Worm (Caenorhabditis elegans) whole organism, L1 larva: ENCODE data around the gene C33E10.8.

Source experiments
- lin-13 ChIP-seq: fragments of 150-350 bp; optimal IDR thresholded peaks from 2 replicates; lab custom pipeline; 2014; ENCODE audit warnings: missing biosample characterization, missing genetic modification reagents, missing genetic modification characterization
- nhr-237 ChIP-seq: fragments of 150-350 bp; optimal IDR thresholded peaks from 2 replicates; lab custom pipeline; 2014; ENCODE audit warnings: missing biosample characterization, missing genetic modification characterization
- nhr-47 ChIP-seq: sonication (generic microtip); optimal IDR thresholded peaks from 2 replicates; lab custom pipeline; 2016; ENCODE audit warnings: mild to moderate bottlenecking, missing genetic modification characterization, moderate library complexity, missing compliant biosample characterization
- nhr-76 ChIP-seq: sonication (generic microtip); optimal IDR thresholded peaks from 2 replicates; lab custom pipeline; 2017; ENCODE audit warnings: missing biosample characterization, missing genetic modification characterization
- nhr-77 ChIP-seq: fragments of 150-350 bp; optimal IDR thresholded peaks from 2 replicates; lab custom pipeline; 2014; ENCODE audit warnings: missing biosample characterization, missing genetic modification characterization
- nhr-90 ChIP-seq: sonication (generic microtip); optimal IDR thresholded peaks from 2 replicates; lab custom pipeline; 2016; ENCODE audit warnings: mild to moderate bottlenecking, missing genetic modification characterization, missing compliant biosample characterization; ENCODE audit not compliant: poor library complexity
- skn-1 ChIP-seq: fragments of 150-350 bp; optimal IDR thresholded peaks from 2 replicates; lab custom pipeline; 2014; ENCODE audit warnings: missing biosample characterization, missing genetic modification characterization
- tbx-2 ChIP-seq: sonication (generic microtip); optimal IDR thresholded peaks from 2 replicates; lab custom pipeline; 2016; ENCODE audit warnings: missing genetic modification characterization, missing compliant biosample characterization
- unc-62 ChIP-seq: fragments of 150-350 bp; optimal IDR thresholded peaks from 2 replicates; lab custom pipeline; 2014; ENCODE audit warnings: missing biosample characterization, missing genetic modification reagents, missing genetic modification characterization
- ztf-4 ChIP-seq: fragments of 150-350 bp; optimal IDR thresholded peaks from 2 replicates; lab custom pipeline; 2014; ENCODE audit warnings: missing biosample characterization, missing genetic modification characterization

DNA sequence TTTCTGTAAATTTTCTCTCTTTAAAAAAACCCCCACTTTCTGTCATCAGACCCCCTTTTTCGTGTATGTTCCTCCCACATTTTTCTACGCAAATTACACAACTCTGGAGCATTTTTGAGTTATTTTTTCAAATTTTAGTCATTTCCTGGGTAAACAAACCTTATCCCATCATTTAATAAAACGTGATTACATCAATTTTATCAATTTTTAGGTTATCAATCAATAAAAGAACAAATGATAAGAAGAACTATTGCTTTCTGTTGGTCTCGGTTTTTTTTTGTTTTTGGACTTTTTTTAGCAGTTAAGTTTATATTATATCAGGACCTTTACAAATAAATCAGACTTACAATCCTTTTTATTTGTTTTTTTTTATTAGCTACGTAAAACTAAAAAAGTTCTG lies 41.7 kb upstream of the C33E10.8 start, which contains the start of gene C53C11.2:
- no peak for TF ChIP-seq nhr-237
- no peak for TF ChIP-seq nhr-47 (tag; lab: Kevin White, UChicago)
- no peak for TF ChIP-seq nhr-90
- TF ChIP-seq tbx-2 (tag; lab: Kevin White, UChicago): no peak
- no peak for TF ChIP-seq nhr-76 (tag; lab: Kevin White, UChicago)
- TF ChIP-seq unc-62 (GFP tag; lab: Kevin White, UChicago): no peak
- no peak for TF ChIP-seq lin-13 (GFP tag; lab: Kevin White, UChicago)
- no peak for TF ChIP-seq ztf-4 (tag; lab: Kevin White, UChicago)
- TF ChIP-seq skn-1 (tag; lab: Kevin White, UChicago): no peak
- no peak for TF ChIP-seq nhr-77 (tag; lab: Kevin White, UChicago)
